Worm (Caenorhabditis elegans) whole organism, L4 larva: ENCODE results near the gene Y57A10A.31.
A peak's percentile ranks its signal among the peaks of the same experiment; 100 is the strongest.

Experiments
- D1046.2 ChIP-seq: fragments of 200-800 bp; sonication (Bioruptor generic); IDR thresholded peaks from 2 replicates; pipeline ENCODE4 v1.3.6; 2022; ENCODE audit warnings: missing genetic modification characterization, missing compliant biosample characterization
- F49E8.2 ChIP-seq: sonication (generic microtip); optimal IDR thresholded peaks from 2 replicates; lab custom pipeline; 2016; ENCODE audit warnings: missing compliant biosample characterization, mild to moderate bottlenecking, missing genetic modification characterization, borderline replicate concordance
- R02D3.7 ChIP-seq: fragments of 150-350 bp; sonication (generic microtip); optimal IDR thresholded peaks from 3 replicates; lab custom pipeline; 2014; ENCODE audit warnings: missing biosample characterization, missing genetic modification characterization
- T20F7.1 ChIP-seq: fragments of 200-800 bp; sonication (Bioruptor generic); optimal IDR thresholded peaks from 2 replicates; lab custom pipeline; 2018; ENCODE audit warnings: mild to moderate bottlenecking, missing genetic modification characterization, missing compliant biosample characterization
- Y105C5A.15 ChIP-seq: fragments of 200-800 bp; sonication (Bioruptor generic); IDR thresholded peaks from 2 replicates; pipeline ENCODE4 v1.3.6; 2022; ENCODE audit warnings: missing genetic modification characterization, missing compliant biosample characterization
- Y48G9A.11 ChIP-seq: fragments of 200-800 bp; sonication (Bioruptor generic); IDR thresholded peaks from 2 replicates; pipeline ENCODE4 v1.3.6; 2022; ENCODE audit warnings: missing genetic modification reagents, missing genetic modification characterization, missing compliant biosample characterization
- Y5F2A.4 ChIP-seq: fragments of 200-800 bp; sonication (Bioruptor generic); optimal IDR thresholded peaks from 2 replicates; lab custom pipeline; 2018; ENCODE audit warnings: mild to moderate bottlenecking, missing genetic modification characterization, missing compliant biosample characterization
- ZK337.2 ChIP-seq: fragments of 200-800 bp; sonication (Bioruptor generic); IDR thresholded peaks from 2 replicates; pipeline ENCODE4 v1.3.6; 2022; ENCODE audit warnings: missing genetic modification reagents, missing genetic modification characterization, missing compliant biosample characterization
- ZK546.5 ChIP-seq, 2 experiments: sonication (generic microtip); optimal IDR thresholded peaks; 2 replicates each; lab custom pipeline; 2017; ENCODE audit warnings: missing biosample characterization in 2 of 2, missing genetic modification characterization in 2 of 2
- aly-2 ChIP-seq: sonication (generic microtip); optimal IDR thresholded peaks from 2 replicates; lab custom pipeline; 2018; ENCODE audit warnings: missing biosample characterization, missing genetic modification characterization
- ama-1 ChIP-seq: fragments of 150-350 bp; optimal IDR thresholded peaks from 2 replicates; lab custom pipeline; 2014; ENCODE audit warnings: inconsistent platforms, mixed read lengths
- ceh-62 ChIP-seq: sonication (generic microtip); optimal IDR thresholded peaks from 2 replicates; lab custom pipeline; 2017; ENCODE audit warnings: missing biosample characterization, missing genetic modification characterization
- daf-12 ChIP-seq: fragments of 150-350 bp; optimal IDR thresholded peaks from 2 replicates; lab custom pipeline; 2014; ENCODE audit warnings: missing biosample characterization, missing genetic modification reagents, missing genetic modification characterization
- daf-8 ChIP-seq: fragments of 200-800 bp; sonication (Bioruptor generic); IDR thresholded peaks from 2 replicates; pipeline ENCODE4 v1.3.6; 2022; ENCODE audit warnings: missing genetic modification characterization, missing compliant biosample characterization
- dmd-6 ChIP-seq: fragments of 200-800 bp; sonication (Bioruptor generic); IDR thresholded peaks from 2 replicates; pipeline ENCODE4 v1.3.6; 2022; ENCODE audit warnings: missing genetic modification reagents, missing genetic modification characterization, missing compliant biosample characterization
- dmd-8 ChIP-seq: fragments of 200-800 bp; sonication (Bioruptor generic); IDR thresholded peaks from 2 replicates; pipeline ENCODE4 v1.3.6; 2022; ENCODE audit warnings: missing genetic modification characterization, missing compliant biosample characterization
- dmd-9 ChIP-seq: fragments of 200-800 bp; sonication (Bioruptor generic); IDR thresholded peaks from 2 replicates; pipeline ENCODE4 v1.3.6; 2022; ENCODE audit warnings: missing genetic modification reagents, missing genetic modification characterization, missing compliant biosample characterization
- duxl-1 ChIP-seq: sonication (generic microtip); optimal IDR thresholded peaks from 2 replicates; lab custom pipeline; 2016; ENCODE audit warnings: mild to moderate bottlenecking, missing genetic modification characterization, moderate library complexity, missing compliant biosample characterization; ENCODE audit not compliant: poor library complexity
- egl-43 ChIP-seq: fragments of 200-800 bp; sonication (Bioruptor generic); IDR thresholded peaks from 2 replicates; pipeline ENCODE4 v1.3.6; 2022; ENCODE audit warnings: missing genetic modification reagents, missing genetic modification characterization, missing compliant biosample characterization
- fkh-10 ChIP-seq: fragments of 150-350 bp; optimal IDR thresholded peaks from 2 replicates; lab custom pipeline; 2014; ENCODE audit warnings: missing biosample characterization, missing genetic modification reagents, missing genetic modification characterization
- fos-1 ChIP-seq: fragments of 150-350 bp; optimal IDR thresholded peaks from 2 replicates; lab custom pipeline; 2014; ENCODE audit warnings: missing biosample characterization, missing genetic modification characterization
- hif-1 ChIP-seq, 2 experiments: sonication (generic microtip); optimal IDR thresholded peaks; 2 replicates each; lab custom pipeline; 2016 to 2017; ENCODE audit warnings: missing compliant biosample characterization in 2 of 2, missing genetic modification characterization in 2 of 2, missing genetic modification reagents in 2 of 2, missing genotype in 2 of 2, mild to moderate bottlenecking in 1 of 2
- hlh-30 ChIP-seq: sonication (generic microtip); optimal IDR thresholded peaks from 2 replicates; lab custom pipeline; 2017; ENCODE audit warnings: antibody characterized with exemption, mild to moderate bottlenecking, missing genetic modification characterization, missing compliant biosample characterization; ENCODE audit not compliant: insufficient read depth
- lim-7 ChIP-seq: fragments of 200-800 bp; sonication (Bioruptor generic); IDR thresholded peaks from 2 replicates; pipeline ENCODE4 v1.3.6; 2022; ENCODE audit warnings: missing genetic modification characterization, missing compliant biosample characterization
- lin-38 ChIP-seq: fragments of 200-800 bp; sonication (Bioruptor generic); IDR thresholded peaks from 2 replicates; pipeline ENCODE4 v1.3.6; 2022; ENCODE audit warnings: missing genetic modification reagents, missing genetic modification characterization, missing compliant biosample characterization
- lsy-2 ChIP-seq, 2 experiments: fragments of 150-350 bp in 1 of 2; sonication (generic microtip) in 1 of 2; optimal IDR thresholded peaks; 2 replicates each; lab custom pipeline; 2014 to 2017; ENCODE audit warnings: missing biosample characterization in 2 of 2, missing genetic modification characterization in 2 of 2
- madf-5 ChIP-seq, 2 experiments: fragments of 200-800 bp; sonication (Bioruptor generic); IDR thresholded peaks; 2 replicates each; pipeline ENCODE4 v1.3.6; 2022; ENCODE audit warnings: missing compliant biosample characterization in 2 of 2, missing genetic modification characterization in 2 of 2
- madf-9 ChIP-seq: fragments of 200-800 bp; sonication (Bioruptor generic); conservative IDR thresholded peaks from 2 replicates; pipeline ENCODE4 v1.3.6; 2022; ENCODE audit warnings: missing genetic modification reagents, missing genetic modification characterization, missing compliant biosample characterization
- mdl-1 ChIP-seq, 2 experiments: fragments of 150-350 bp in 1 of 2; sonication (generic microtip) in 1 of 2; optimal IDR thresholded peaks; 2 replicates each; lab custom pipeline; 2014 to 2017; ENCODE audit warnings: missing biosample characterization in 2 of 2, missing genetic modification characterization in 2 of 2
- mdt-29 ChIP-seq: fragments of 200-800 bp; sonication (Bioruptor generic); IDR thresholded peaks from 2 replicates; pipeline ENCODE4 v1.3.6; 2022; ENCODE audit warnings: missing genetic modification reagents, missing genetic modification characterization, missing compliant biosample characterization
- mep-1 ChIP-seq: fragments of 150-350 bp; sonication (generic microtip); optimal IDR thresholded peaks from 3 replicates; lab custom pipeline; 2014; ENCODE audit warnings: missing biosample characterization, missing genetic modification characterization
- mes-2 ChIP-seq: sonication (generic microtip); optimal IDR thresholded peaks from 2 replicates; lab custom pipeline; 2016; ENCODE audit warnings: missing genotype, mild to moderate bottlenecking, missing genetic modification characterization, missing compliant biosample characterization; ENCODE audit not compliant: poor library complexity, severe bottlenecking
- nhr-102 ChIP-seq: sonication (generic microtip); optimal IDR thresholded peaks from 2 replicates; lab custom pipeline; 2016; ENCODE audit warnings: mild to moderate bottlenecking, missing genetic modification characterization, moderate library complexity, missing compliant biosample characterization
- nhr-11 ChIP-seq: fragments of 150-350 bp; optimal IDR thresholded peaks from 2 replicates; lab custom pipeline; 2014; ENCODE audit warnings: missing biosample characterization, missing genetic modification characterization
- nhr-237 ChIP-seq: sonication (generic microtip); optimal IDR thresholded peaks from 2 replicates; lab custom pipeline; 2017; ENCODE audit warnings: missing biosample characterization, missing genetic modification characterization
- nhr-28 ChIP-seq: fragments of 150-350 bp; optimal IDR thresholded peaks from 2 replicates; lab custom pipeline; 2014; ENCODE audit warnings: missing biosample characterization, missing genetic modification characterization
- nhr-48 ChIP-seq: sonication (generic microtip); optimal IDR thresholded peaks from 2 replicates; lab custom pipeline; 2016; ENCODE audit warnings: mild to moderate bottlenecking, missing genetic modification characterization, missing compliant biosample characterization
- nhr-6 ChIP-seq: fragments of 150-350 bp; optimal IDR thresholded peaks from 2 replicates; lab custom pipeline; 2014; ENCODE audit warnings: missing biosample characterization, missing genetic modification characterization
- nhr-77 ChIP-seq: fragments of 150-350 bp; optimal IDR thresholded peaks from 2 replicates; lab custom pipeline; 2014; ENCODE audit warnings: missing biosample characterization, missing genetic modification characterization
- pha-4 ChIP-seq, 2 experiments: fragments of 150-350 bp in 1 of 2; fragments of 200-800 bp in 1 of 2; sonication (Bioruptor generic) in 1 of 2; IDR thresholded peaks in 1 of 2; optimal IDR thresholded peaks in 1 of 2; 2 replicates each; pipeline versions ENCODE4 v1.3.6 to Lab custom; 2014 to 2022; ENCODE audit warnings: missing genetic modification characterization in 2 of 2, missing genetic modification reagents in 2 of 2, missing biosample characterization in 1 of 2, missing compliant biosample characterization in 1 of 2
- php-3 ChIP-seq: fragments of 200-800 bp; sonication (Bioruptor generic); IDR thresholded peaks from 2 replicates; pipeline ENCODE4 v1.3.6; 2022; ENCODE audit warnings: missing genetic modification reagents, missing genetic modification characterization, missing compliant biosample characterization
- pqm-1 ChIP-seq: sonication (generic microtip); optimal IDR thresholded peaks from 2 replicates; lab custom pipeline; 2017; ENCODE audit warnings: missing biosample characterization, missing genetic modification characterization
- rbr-2 ChIP-seq: sonication (generic microtip); optimal IDR thresholded peaks from 2 replicates; lab custom pipeline; 2016; ENCODE audit warnings: missing genotype, missing genetic modification characterization, missing compliant biosample characterization
- set-16 ChIP-seq: fragments of 200-800 bp; sonication (Bioruptor generic); IDR thresholded peaks from 2 replicates; pipeline ENCODE4 v1.3.6; 2022; ENCODE audit warnings: missing genetic modification reagents, missing genetic modification characterization, missing compliant biosample characterization
- snpc-1.2 ChIP-seq: fragments of 200-800 bp; sonication (Bioruptor generic); IDR thresholded peaks from 2 replicates; pipeline ENCODE4 v1.3.6; 2022; ENCODE audit warnings: missing genetic modification reagents, missing genetic modification characterization, missing compliant biosample characterization
- snpc-4 ChIP-seq: fragments of 150-350 bp; optimal IDR thresholded peaks from 2 replicates; lab custom pipeline; 2014; ENCODE audit warnings: missing biosample characterization, missing genetic modification characterization
- spr-1 ChIP-seq: sonication (generic microtip); optimal IDR thresholded peaks from 2 replicates; lab custom pipeline; 2016; ENCODE audit warnings: mild to moderate bottlenecking, missing genetic modification characterization, missing compliant biosample characterization
- unc-62 ChIP-seq, 3 experiments: fragments of 150-350 bp in 1 of 3; sonication (generic microtip); optimal IDR thresholded peaks in 2 of 3; peaks in 1 of 3; 1 replicate in 1 of 3; 2 replicates in 2 of 3; lab custom pipeline; 2014 to 2017; ENCODE audit warnings: missing biosample characterization in 3 of 3, missing genetic modification characterization in 3 of 3, missing genetic modification reagents in 3 of 3, missing genotype in 1 of 3
- zip-2 ChIP-seq: fragments of 150-350 bp; optimal IDR thresholded peaks from 2 replicates; lab custom pipeline; 2014; ENCODE audit warnings: missing biosample characterization, missing genetic modification characterization

The Y57A10A.31 gene

DNA sequence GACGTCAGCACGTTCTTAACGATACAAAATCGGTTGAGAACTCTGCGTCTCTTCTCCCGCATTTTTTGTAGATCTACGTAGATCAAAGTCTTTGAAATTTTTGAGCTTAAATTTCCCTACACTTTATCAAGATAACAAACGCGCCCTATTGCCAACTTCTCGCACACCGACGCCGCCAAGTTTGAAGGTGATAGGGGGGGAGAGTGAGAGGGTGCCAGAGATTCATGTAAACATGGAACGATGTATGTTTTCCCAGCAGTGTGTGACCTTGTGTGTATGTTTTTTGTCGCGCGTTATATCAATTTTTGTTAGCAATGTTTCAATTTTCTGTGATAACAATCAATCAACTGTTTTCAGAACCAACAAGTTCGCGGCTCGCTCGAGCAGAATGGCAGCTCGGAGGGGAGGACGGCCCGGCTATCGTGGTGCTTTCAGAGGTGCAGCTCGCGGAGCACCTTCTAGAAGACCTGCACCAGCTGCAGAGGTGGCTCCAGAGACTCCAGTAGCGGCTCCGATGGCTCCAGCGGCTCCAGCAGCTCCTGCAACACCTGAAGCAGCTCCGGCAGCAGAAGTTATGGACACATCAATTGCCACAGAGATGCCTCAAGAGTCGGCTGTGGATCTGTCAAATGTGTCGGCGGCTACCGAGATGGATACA is 52.5 kb downstream of the Y57A10A.31 start (continued):
- TF ChIP-seq unc-62 (GFP tag; optimal IDR thresholded peaks at IDR 0.05 in 1 of 2; lab: Kevin White, UChicago) (no peak), unc-62 (tag; optimal IDR thresholded peaks at IDR 0.05; lab: Kevin White, UChicago) (no peak), nhr-102 (tag; lab: Kevin White, UChicago) (no peak), lin-38 (GFP tag; lab: Robert Waterston, UW) (peak; percentile 45), fos-1 (tag; lab: Kevin White, UChicago) (no peak), lsy-2 (tag; optimal IDR thresholded peaks at IDR 0.05; lab: Kevin White, UChicago) (no peak), zip-2 (tag; lab: Kevin White, UChicago) (no peak), egl-43 (GFP tag; lab: Robert Waterston, UW) (peak; percentile 54; the same call in 1 of the 2 replicates), ama-1 (lab: Kevin White, UChicago) (no peak), fkh-10 (GFP tag; lab: Kevin White, UChicago) (no peak), T20F7.1 (GFP tag; lab: Kevin White, UChicago) (no peak), Y105C5A.15 (GFP tag; lab: Robert Waterston, UW) (no peak), madf-9 (no peak), lim-7 (GFP tag; lab: Robert Waterston, UW) (no peak), snpc-4 (tag; lab: Kevin White, UChicago) (no peak), daf-12 (tag; lab: Kevin White, UChicago) (no peak), nhr-237 (tag; lab: Kevin White, UChicago) (no peak), nhr-48 (tag; lab: Kevin White, UChicago) (no peak), mes-2 (peak; percentile 37), ZK337.2 (GFP tag; lab: Robert Waterston, UW) (no peak), set-16 (peak; percentile 97), nhr-6 (tag; lab: Kevin White, UChicago) (no peak), madf-5 (GFP tag; IDR thresholded peaks at IDR 0.05; lab: Robert Waterston, UW) (no peak), ceh-62 (tag; lab: Kevin White, UChicago) (no peak), dmd-8 (GFP tag; lab: Robert Waterston, UW) (no peak), D1046.2 (GFP tag; lab: Robert Waterston, UW) (no peak), Y48G9A.11 (GFP tag; lab: Robert Waterston, UW) (no peak), R02D3.7 (no peak), dmd-9 (GFP tag; lab: Robert Waterston, UW) (no peak), pqm-1 (tag; lab: Kevin White, UChicago) (no peak), dmd-6 (GFP tag; lab: Robert Waterston, UW) (no peak), hlh-30 (tag; lab: Kevin White, UChicago) (peak; percentile 17), php-3 (GFP tag; lab: Robert Waterston, UW) (no peak), nhr-11 (no peak), aly-2 (tag; lab: Kevin White, UChicago) (no peak), snpc-1.2 (GFP tag; lab: Robert Waterston, UW) (no peak), spr-1 (no peak), hif-1 (tag; optimal IDR thresholded peaks at IDR 0.05; lab: Kevin White, UChicago) (no peak), mdl-1 (tag; optimal IDR thresholded peaks at IDR 0.05; lab: Kevin White, UChicago) (no peak)

DNA sequence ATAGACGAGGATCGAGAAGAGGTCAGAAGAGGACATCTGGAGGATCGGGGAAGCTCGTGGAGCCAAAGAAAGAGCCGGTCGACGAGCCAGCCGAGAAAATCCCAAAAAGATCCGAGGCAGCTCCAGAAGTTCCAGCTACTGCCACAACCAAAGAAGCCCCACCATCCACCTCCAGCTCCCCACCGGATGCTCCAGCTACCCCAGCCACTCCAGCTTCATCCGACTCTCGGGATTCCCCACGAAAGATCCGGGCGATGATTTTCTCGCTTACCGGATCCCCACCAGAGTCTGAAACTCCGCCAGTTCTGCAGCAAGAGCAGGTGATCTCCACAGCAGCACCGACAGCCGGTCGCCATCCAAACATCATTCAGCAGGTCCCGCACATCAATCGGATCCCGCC is 53.7 kb downstream of the Y57A10A.31 start:
- TF ChIP-seq ZK337.2 (GFP tag; lab: Robert Waterston, UW) (no peak), D1046.2 (GFP tag; lab: Robert Waterston, UW) (no peak), Y5F2A.4 (no peak), mdt-29 (GFP tag; lab: Robert Waterston, UW) (no peak), nhr-6 (tag; lab: Kevin White, UChicago) (no peak), daf-8 (GFP tag; lab: Robert Waterston, UW) (no peak), dmd-6 (GFP tag; lab: Robert Waterston, UW) (no peak), F49E8.2 (tag; lab: Kevin White, UChicago) (no peak), ZK546.5 (tag; optimal IDR thresholded peaks at IDR 0.05; lab: Kevin White, UChicago) (no peak), duxl-1 (no peak), set-16 (peak; percentile 91), lim-7 (GFP tag; lab: Robert Waterston, UW) (0 out of 2 replicates have a peak, but pooled peaks have one; percentile 37), nhr-11 (no peak), pha-4 (GFP tag; IDR thresholded peaks at IDR 0.05; lab: Robert Waterston, UW) (no peak), pha-4 (tag; optimal IDR thresholded peaks at IDR 0.05; lab: Kevin White, UChicago) (no peak), nhr-28 (tag; lab: Kevin White, UChicago) (no peak), dmd-8 (GFP tag; lab: Robert Waterston, UW) (no peak), mep-1 (tag; lab: Kevin White, UChicago) (no peak), rbr-2 (tag; lab: Kevin White, UChicago) (no peak), nhr-77 (no peak)
